Fruit fly (Drosophila melanogaster) ovary, adult (tissue): ENCODE data around the gene CG42729.

Source experiments
- CG17801 ChIP-seq: fragments of 200-800 bp; optimal IDR thresholded peaks from 2 replicates; lab custom pipeline; 2019; ENCODE audit warnings: missing biosample characterization, mild to moderate bottlenecking, missing genetic modification characterization, moderate library complexity; ENCODE audit not compliant: partially characterized antibody

CG42729 gene

dm6 chr3L:15514814-15515495 is 12.4 kb downstream of the CG42729 start:
- no peak for TF ChIP-seq CG17801 (GFP tag; lab: Kevin White, UChicago)

- TF ChIP-seq CG17801 (GFP tag; lab: Kevin White, UChicago), result no peak
Measured at dm6 chr3L:15514405-15514804, 12.9 kb downstream of the CG42729 start.

dm6 chr3L:15513726-15514125 is 13.6 kb downstream of the CG42729 start:
- TF ChIP-seq CG17801 (GFP tag; lab: Kevin White, UChicago), result no peak

- no peak for TF ChIP-seq CG17801 (GFP tag; lab: Kevin White, UChicago)
Measured at dm6 chr3L:15513264-15513663, 14.1 kb downstream of the CG42729 start.

- TF ChIP-seq CG17801 (GFP tag; lab: Kevin White, UChicago), result peak; percentile 56
Measured at dm6 chr3L:15511688-15512250, 15.5 kb downstream of the CG42729 start.

- peak; percentile 36 for TF ChIP-seq CG17801 (GFP tag; lab: Kevin White, UChicago)
Measured at dm6 chr3L:15510787-15511186, 16.5 kb downstream of the CG42729 start, which contains the start of gene MsrA. MsrA (plus strand) TSS chr3L:15511052.

- no peak for TF ChIP-seq CG17801 (GFP tag; lab: Kevin White, UChicago)
Measured at dm6 chr3L:15509398-15509797, 17.9 kb downstream of the CG42729 start, which contains the start of the genes gdl and gdl-ORF39. gdl (plus strand) TSS chr3L:15509445. gdl-ORF39 (plus strand) TSS chr3L:15509445.

dm6 chr3L:15508750-15509149 is 18.6 kb downstream of the CG42729 start, which contains the start of gene Z600:
Z600 (plus strand) TSS chr3L:15509061.
- TF ChIP-seq CG17801 (GFP tag; lab: Kevin White, UChicago), result no peak

- TF ChIP-seq CG17801 (GFP tag; lab: Kevin White, UChicago), result peak; percentile 99
Measured at dm6 chr3L:15508233-15508632, 19.1 kb downstream of the CG42729 start, which contains the start of gene CG7841. CG7841 (minus strand) TSS chr3L:15508252.

- TF ChIP-seq CG17801 (GFP tag; lab: Kevin White, UChicago), result no peak
Measured at dm6 chr3L:15507148-15507896, 20.0 kb downstream of the CG42729 start.

dm6 chr3L:15506174-15506926 is 21.0 kb downstream of the CG42729 start:
- TF ChIP-seq CG17801 (GFP tag; lab: Kevin White, UChicago), result no peak

- no peak for TF ChIP-seq CG17801 (GFP tag; lab: Kevin White, UChicago)
Measured at dm6 chr3L:15504687-15505086, 22.6 kb downstream of the CG42729 start, which contains the start of gene CG7857. CG7857 (minus strand) TSS chr3L:15504894.

dm6 chr3L:15502256-15502655 is 25.1 kb downstream of the CG42729 start:
- no peak for TF ChIP-seq CG17801 (GFP tag; lab: Kevin White, UChicago)

dm6 chr3L:15501646-15501972 is 25.7 kb downstream of the CG42729 start:
- TF ChIP-seq CG17801 (GFP tag; lab: Kevin White, UChicago), result no peak
